Worm (Caenorhabditis elegans): ENCODE data around the gene C43F9.5.

DNA sequence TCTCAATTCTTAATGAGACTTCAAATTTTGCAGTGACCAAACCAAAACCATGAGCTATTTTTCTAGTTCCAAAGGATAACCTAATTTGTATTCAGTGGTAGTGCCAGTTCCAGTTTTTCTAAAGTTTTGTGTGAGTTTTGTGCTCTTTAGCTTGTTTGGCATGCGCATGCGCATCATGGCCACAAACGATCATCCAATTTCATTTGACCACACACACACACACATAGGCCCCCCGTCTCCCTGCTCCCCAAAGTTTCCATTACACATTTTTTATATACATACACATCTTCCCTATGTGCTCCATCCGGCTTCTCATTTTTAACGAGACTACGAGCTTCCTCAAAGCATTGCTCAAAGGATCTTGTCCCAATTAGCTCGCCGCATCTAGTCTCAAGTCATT lies 16.1 kb downstream of the C43F9.5 start:
- TF ChIP-seq blmp-1 (tag; optimal IDR thresholded peaks at IDR 0.05): no peak
- no peak for TF ChIP-seq lir-3 (tag; optimal IDR thresholded peaks at IDR 0.05; ENCODE audit: poor library complexity)
- TF ChIP-seq sptf-1 (tag; optimal IDR thresholded peaks at IDR 0.05): no peak
- TF ChIP-seq nhr-237 (tag; optimal IDR thresholded peaks at IDR 0.05): no peak
- TF ChIP-seq egl-27 (tag; optimal IDR thresholded peaks at IDR 0.05): no peak
- TF ChIP-seq snpc-4 (tag; optimal IDR thresholded peaks at IDR 0.05): no peak
- no peak for TF ChIP-seq unc-62 (GFP tag; optimal IDR thresholded peaks at IDR 0.05)
- TF ChIP-seq unc-30 (tag; optimal IDR thresholded peaks at IDR 0.05): no peak
